Fruit fly (Drosophila melanogaster): Measurements from ENCODE around the gene gwl.
A peak's percentile ranks its signal among the peaks of the same experiment; 100 is the strongest.

Gene gwl

DNA sequence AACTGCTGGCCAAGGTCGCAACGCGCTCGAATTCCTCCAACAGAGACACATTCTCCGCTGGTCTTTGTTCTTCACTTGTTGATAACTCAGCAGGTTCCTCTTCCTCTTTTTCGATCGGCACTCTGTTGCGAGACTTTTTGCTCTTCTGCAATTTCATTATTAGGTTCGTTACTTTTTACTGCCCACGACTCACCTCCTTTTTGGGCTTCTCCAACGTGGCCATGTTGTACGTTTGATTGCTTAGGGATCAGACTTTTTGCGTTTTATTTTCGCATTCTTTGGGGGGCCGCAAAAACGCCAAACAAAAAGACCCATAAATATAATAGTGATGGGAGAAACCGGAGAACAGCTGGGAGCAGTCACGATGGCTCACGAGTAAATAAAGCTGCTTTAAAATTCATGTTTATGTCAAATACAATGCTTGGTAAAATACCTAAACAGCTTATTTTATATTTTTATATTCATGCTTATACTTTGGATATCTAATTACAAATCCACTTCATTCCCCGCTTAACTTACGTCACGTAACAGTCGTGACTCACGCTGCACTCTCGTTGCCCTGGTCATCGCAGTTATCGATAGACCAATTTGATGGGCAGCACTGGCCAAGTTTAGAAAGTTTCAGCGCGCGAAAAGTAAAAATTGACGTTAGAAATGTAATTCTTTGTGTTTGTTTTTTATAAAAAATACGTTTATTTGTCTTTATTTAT, 12.5 kb downstream of the gwl start, which contains the start of gene Epg5 (continued):
- TF ChIP-seq CG31365 (tag; optimal IDR thresholded peaks at IDR 0.05), result no peak
- TF ChIP-seq Neu2 (GFP tag; optimal IDR thresholded peaks at IDR 0.05; ENCODE audit: borderline replicate concordance), result no peak
- peak; percentile 88 for TF ChIP-seq CG7963 (GFP tag; IDR thresholded peaks at IDR 0.05; ENCODE audit: partially characterized antibody)
- peak; percentile 99 for TF ChIP-seq sna (GFP tag; IDR thresholded peaks at IDR 0.05; ENCODE audit: partially characterized antibody)
- TF ChIP-seq CG18599 (GFP tag; optimal IDR thresholded peaks at IDR 0.05), result peak; percentile 66
- peak; percentile 97 for TF ChIP-seq unc-4 (GFP tag; IDR thresholded peaks at IDR 0.05; ENCODE audit: partially characterized antibody)
- peak; percentile 58 for TF ChIP-seq maf-S (GFP tag; optimal IDR thresholded peaks at IDR 0.05)
- peak; percentile 34 to 65 for TF ChIP-seq chif (GFP tag; optimal IDR thresholded peaks at IDR 0.05)
- TF ChIP-seq CG8089 (GFP tag; optimal IDR thresholded peaks at IDR 0.05), result peak; percentile 45
- TF ChIP-seq nau (GFP tag; optimal IDR thresholded peaks at IDR 0.05), result no peak
- TF ChIP-seq ase (GFP tag; IDR thresholded peaks at IDR 0.05), result peak; percentile 56; the same call in 2 of the 3 replicates
- TF ChIP-seq mld (GFP tag; IDR thresholded peaks at IDR 0.05; ENCODE audit: partially characterized antibody), result peak; percentile 90
- TF ChIP-seq HLH3B (GFP tag; IDR thresholded peaks at IDR 0.05), result peak; percentile 39; the same call in 1 of the 2 replicates
- peak; percentile 61; the same call in 2 of the 3 replicates for TF ChIP-seq Optix (GFP tag; IDR thresholded peaks at IDR 0.05)
- TF ChIP-seq CG9609 (GFP tag; optimal IDR thresholded peaks at IDR 0.05), result peak; percentile 59
- peak; percentile 96 for TF ChIP-seq HLH4C (GFP tag; IDR thresholded peaks at IDR 0.05; ENCODE audit: partially characterized antibody)
- TF ChIP-seq ttk (GFP tag; IDR thresholded peaks at IDR 0.05), result peak; percentile 61; the same call in 1 of the 2 replicates
- TF ChIP-seq phol (tag; optimal IDR thresholded peaks at IDR 0.05), result peak; percentile 80
- TF ChIP-seq nmo (GFP tag; optimal IDR thresholded peaks at IDR 0.05), result peak; percentile 88
- peak; percentile 74 for TF ChIP-seq CG10267 (tag; optimal IDR thresholded peaks at IDR 0.05)
- peak; percentile 11 for TF ChIP-seq CG31388 (GFP tag; optimal IDR thresholded peaks at IDR 0.05)
- TF ChIP-seq lilli (GFP tag; optimal IDR thresholded peaks at IDR 0.05), result peak; percentile 89
- peak; percentile 6; the same call in 1 of the 2 replicates for TF ChIP-seq onecut (GFP tag; IDR thresholded peaks at IDR 0.05)
- peak; percentile 42 for TF ChIP-seq CG16863 (GFP tag; optimal IDR thresholded peaks at IDR 0.05)
- peak; percentile 97 for TF ChIP-seq Med (GFP tag)
- peak; percentile 99 for TF ChIP-seq CG13287 (GFP tag; IDR thresholded peaks at IDR 0.05; ENCODE audit: partially characterized antibody)
- no peak for TF ChIP-seq CG2202 (tag; optimal IDR thresholded peaks at IDR 0.05)
- TF ChIP-seq Spps (tag; optimal IDR thresholded peaks at IDR 0.05), result peak; percentile 4
- peak; percentile 45 for TF ChIP-seq CG18764 (GFP tag; optimal IDR thresholded peaks at IDR 0.05)
- TF ChIP-seq crp (GFP tag; optimal IDR thresholded peaks at IDR 0.05), result peak; percentile 12 to 85
- no peak for TF ChIP-seq prd (optimal IDR thresholded peaks at IDR 0.05)
- peak; percentile 82 for TF ChIP-seq prd (GFP tag; IDR thresholded peaks at IDR 0.05)
- peak; percentile 98 for TF ChIP-seq BEAF-32 (GFP tag; optimal IDR thresholded peaks at IDR 0.05)
- peak; percentile 55 for TF ChIP-seq MESR4 (GFP tag; optimal IDR thresholded peaks at IDR 0.05)
- peak; percentile 38 for TF ChIP-seq CG14667 (GFP tag; IDR thresholded peaks at IDR 0.05)
- TF ChIP-seq row (GFP tag; IDR thresholded peaks at IDR 0.05), result peak; percentile 97
- TF ChIP-seq CG10209 (GFP tag; optimal IDR thresholded peaks at IDR 0.05), result peak; percentile 49
- TF ChIP-seq CG13894 (tag; optimal IDR thresholded peaks at IDR 0.05), result no peak
- TF ChIP-seq cg (GFP tag; optimal IDR thresholded peaks at IDR 0.05), result no peak
- peak; percentile 85 for TF ChIP-seq CG4617 (GFP tag; optimal IDR thresholded peaks at IDR 0.05; ENCODE audit: borderline replicate concordance)
- TF ChIP-seq Bteb2 (GFP tag; optimal IDR thresholded peaks at IDR 0.05), result peak; percentile 65
- no peak for TF ChIP-seq crol (GFP tag; IDR thresholded peaks at IDR 0.05)
- peak; percentile 97 for TF ChIP-seq CG34224 (GFP tag; IDR thresholded peaks at IDR 0.05; ENCODE audit: partially characterized antibody)
- peak; percentile 74 for TF ChIP-seq tin (GFP tag; optimal IDR thresholded peaks at IDR 0.05)
- TF ChIP-seq PHDP (tag; optimal IDR thresholded peaks at IDR 0.05), result no peak
- TF ChIP-seq CG13624 (GFP tag; optimal IDR thresholded peaks at IDR 0.05), result peak; percentile 83
- TF ChIP-seq Sox102F (GFP tag; optimal IDR thresholded peaks at IDR 0.05), result no peak
- no peak for TF ChIP-seq CG14050 (GFP tag; IDR thresholded peaks at IDR 0.05)
